Worm (Caenorhabditis elegans) whole organism, L4 larva: Measurements from ENCODE around the gene B0416.4.

Experiments
- D1046.2 ChIP-seq: fragments of 200-800 bp; sonication (Bioruptor generic); IDR thresholded peaks from 2 replicates; pipeline ENCODE4 v1.3.6; 2022; ENCODE audit warnings: missing genetic modification characterization, missing compliant biosample characterization
- F10B5.3 ChIP-seq: sonication (generic microtip); optimal IDR thresholded peaks from 2 replicates; lab custom pipeline; 2016; ENCODE audit warnings: mild to moderate bottlenecking, missing genetic modification characterization, missing compliant biosample characterization
- F44E2.7 ChIP-seq: fragments of 200-800 bp; sonication (Bioruptor generic); IDR thresholded peaks from 2 replicates; pipeline ENCODE4 v2.1.2; 2022; ENCODE audit warnings: missing genetic modification characterization, missing compliant biosample characterization
- F49E8.2 ChIP-seq: sonication (generic microtip); optimal IDR thresholded peaks from 2 replicates; lab custom pipeline; 2016; ENCODE audit warnings: missing compliant biosample characterization, mild to moderate bottlenecking, missing genetic modification characterization, borderline replicate concordance
- T26A8.4 ChIP-seq: fragments of 200-800 bp; sonication (Bioruptor generic); IDR thresholded peaks from 2 replicates; pipeline ENCODE4 v1.3.6; 2022; ENCODE audit warnings: missing genetic modification characterization, missing compliant biosample characterization
- Y75B8A.6 ChIP-seq: fragments of 200-800 bp; sonication (Bioruptor generic); IDR thresholded peaks from 2 replicates; pipeline ENCODE4 v1.3.6; 2022; ENCODE audit warnings: missing genetic modification reagents, missing genetic modification characterization, missing compliant biosample characterization
- ZK337.2 ChIP-seq: fragments of 200-800 bp; sonication (Bioruptor generic); IDR thresholded peaks from 2 replicates; pipeline ENCODE4 v1.3.6; 2022; ENCODE audit warnings: missing genetic modification reagents, missing genetic modification characterization, missing compliant biosample characterization
- aha-1 ChIP-seq: fragments of 150-350 bp; peaks from one replicate; lab custom pipeline; 2014; ENCODE audit warnings: missing biosample characterization, missing genetic modification characterization
- attf-4 ChIP-seq: sonication (generic microtip); optimal IDR thresholded peaks from 3 replicates; lab custom pipeline; 2017; ENCODE audit warnings: missing biosample characterization, missing genetic modification characterization
- ceh-20 ChIP-seq: fragments of 200-800 bp; sonication (Bioruptor generic); IDR thresholded peaks from 2 replicates; pipeline ENCODE4 v1.3.6; 2022; ENCODE audit warnings: missing genetic modification reagents, missing genetic modification characterization, missing compliant biosample characterization
- ces-1 ChIP-seq: fragments of 150-350 bp; sonication (generic microtip); optimal IDR thresholded peaks from 4 replicates; lab custom pipeline; 2014; ENCODE audit warnings: missing biosample characterization, missing genetic modification reagents, missing genetic modification characterization
- cey-2 ChIP-seq: sonication (generic microtip); optimal IDR thresholded peaks from 3 replicates; lab custom pipeline; 2017; ENCODE audit warnings: missing genetic modification characterization, mild to moderate bottlenecking, missing compliant biosample characterization, antibody characterized with exemption, borderline replicate concordance; ENCODE audit not compliant: insufficient read depth
- daf-12 ChIP-seq: fragments of 150-350 bp; optimal IDR thresholded peaks from 2 replicates; lab custom pipeline; 2014; ENCODE audit warnings: missing biosample characterization, missing genetic modification reagents, missing genetic modification characterization
- daf-16 ChIP-seq, 3 experiments: sonication (generic microtip); optimal IDR thresholded peaks; 2 replicates each; lab custom pipeline; 2016 to 2017; ENCODE audit warnings: missing genetic modification characterization in 3 of 3, missing genetic modification reagents in 3 of 3, mild to moderate bottlenecking in 2 of 3, missing compliant biosample characterization in 2 of 3, missing biosample characterization in 1 of 3, moderate library complexity in 1 of 3
- daf-8 ChIP-seq: fragments of 200-800 bp; sonication (Bioruptor generic); IDR thresholded peaks from 2 replicates; pipeline ENCODE4 v1.3.6; 2022; ENCODE audit warnings: missing genetic modification characterization, missing compliant biosample characterization
- dmd-6 ChIP-seq: fragments of 200-800 bp; sonication (Bioruptor generic); IDR thresholded peaks from 2 replicates; pipeline ENCODE4 v1.3.6; 2022; ENCODE audit warnings: missing genetic modification reagents, missing genetic modification characterization, missing compliant biosample characterization
- dmd-8 ChIP-seq: fragments of 200-800 bp; sonication (Bioruptor generic); IDR thresholded peaks from 2 replicates; pipeline ENCODE4 v1.3.6; 2022; ENCODE audit warnings: missing genetic modification characterization, missing compliant biosample characterization
- dmd-9 ChIP-seq: fragments of 200-800 bp; sonication (Bioruptor generic); IDR thresholded peaks from 2 replicates; pipeline ENCODE4 v1.3.6; 2022; ENCODE audit warnings: missing genetic modification reagents, missing genetic modification characterization, missing compliant biosample characterization
- dve-1 ChIP-seq: sonication (generic microtip); optimal IDR thresholded peaks from 2 replicates; lab custom pipeline; 2017; ENCODE audit warnings: antibody characterized with exemption, mild to moderate bottlenecking, missing genetic modification characterization, missing compliant biosample characterization; ENCODE audit not compliant: insufficient read depth
- egl-27 ChIP-seq: sonication (generic microtip); optimal IDR thresholded peaks from 3 replicates; lab custom pipeline; 2017; ENCODE audit warnings: missing biosample characterization, missing genetic modification reagents, missing genetic modification characterization
- egl-43 ChIP-seq: fragments of 200-800 bp; sonication (Bioruptor generic); IDR thresholded peaks from 2 replicates; pipeline ENCODE4 v1.3.6; 2022; ENCODE audit warnings: missing genetic modification reagents, missing genetic modification characterization, missing compliant biosample characterization
- fkh-10 ChIP-seq: fragments of 150-350 bp; optimal IDR thresholded peaks from 2 replicates; lab custom pipeline; 2014; ENCODE audit warnings: missing biosample characterization, missing genetic modification reagents, missing genetic modification characterization
- fos-1 ChIP-seq: fragments of 150-350 bp; optimal IDR thresholded peaks from 2 replicates; lab custom pipeline; 2014; ENCODE audit warnings: missing biosample characterization, missing genetic modification characterization
- lin-1 ChIP-seq: fragments of 200-800 bp; sonication (Bioruptor generic); IDR thresholded peaks from 2 replicates; pipeline ENCODE4 v1.3.6; 2022; ENCODE audit warnings: missing genetic modification reagents, missing genetic modification characterization, missing compliant biosample characterization
- lin-13 ChIP-seq: fragments of 150-350 bp; optimal IDR thresholded peaks from 2 replicates; lab custom pipeline; 2014; ENCODE audit warnings: missing biosample characterization, missing genetic modification reagents, missing genetic modification characterization
- lsy-2 ChIP-seq, 2 experiments: fragments of 150-350 bp in 1 of 2; sonication (generic microtip) in 1 of 2; optimal IDR thresholded peaks; 2 replicates each; lab custom pipeline; 2014 to 2017; ENCODE audit warnings: missing biosample characterization in 2 of 2, missing genetic modification characterization in 2 of 2
- madf-5 ChIP-seq, 2 experiments: fragments of 200-800 bp; sonication (Bioruptor generic); IDR thresholded peaks; 2 replicates each; pipeline ENCODE4 v1.3.6; 2022; ENCODE audit warnings: missing compliant biosample characterization in 2 of 2, missing genetic modification characterization in 2 of 2
- mdt-29 ChIP-seq: fragments of 200-800 bp; sonication (Bioruptor generic); IDR thresholded peaks from 2 replicates; pipeline ENCODE4 v1.3.6; 2022; ENCODE audit warnings: missing genetic modification reagents, missing genetic modification characterization, missing compliant biosample characterization
- mep-1 ChIP-seq: fragments of 150-350 bp; sonication (generic microtip); optimal IDR thresholded peaks from 3 replicates; lab custom pipeline; 2014; ENCODE audit warnings: missing biosample characterization, missing genetic modification characterization
- mes-2 ChIP-seq: sonication (generic microtip); optimal IDR thresholded peaks from 2 replicates; lab custom pipeline; 2016; ENCODE audit warnings: missing genotype, mild to moderate bottlenecking, missing genetic modification characterization, missing compliant biosample characterization; ENCODE audit not compliant: poor library complexity, severe bottlenecking
- nhr-11 ChIP-seq: fragments of 150-350 bp; optimal IDR thresholded peaks from 2 replicates; lab custom pipeline; 2014; ENCODE audit warnings: missing biosample characterization, missing genetic modification characterization
- nhr-237 ChIP-seq: sonication (generic microtip); optimal IDR thresholded peaks from 2 replicates; lab custom pipeline; 2017; ENCODE audit warnings: missing biosample characterization, missing genetic modification characterization
- nhr-25 ChIP-seq: sonication (generic microtip); optimal IDR thresholded peaks from 2 replicates; lab custom pipeline; 2017; ENCODE audit warnings: missing genetic modification characterization, mild to moderate bottlenecking, missing compliant biosample characterization, antibody characterized with exemption, moderate library complexity, borderline replicate concordance; ENCODE audit not compliant: insufficient read depth
- nhr-41 ChIP-seq: fragments of 200-800 bp; sonication (Bioruptor generic); IDR thresholded peaks from 2 replicates; pipeline ENCODE4 v1.3.6; 2022; ENCODE audit warnings: missing genetic modification reagents, missing genetic modification characterization, missing compliant biosample characterization
- nhr-42 ChIP-seq: fragments of 200-800 bp; sonication (Bioruptor generic); IDR thresholded peaks from 2 replicates; pipeline ENCODE4 v1.3.6; 2022; ENCODE audit warnings: missing genetic modification characterization, missing compliant biosample characterization
- nhr-77 ChIP-seq: fragments of 150-350 bp; optimal IDR thresholded peaks from 2 replicates; lab custom pipeline; 2014; ENCODE audit warnings: missing biosample characterization, missing genetic modification characterization
- pha-4 ChIP-seq, 2 experiments: fragments of 150-350 bp in 1 of 2; fragments of 200-800 bp in 1 of 2; sonication (Bioruptor generic) in 1 of 2; IDR thresholded peaks in 1 of 2; optimal IDR thresholded peaks in 1 of 2; 2 replicates each; pipeline versions ENCODE4 v1.3.6 to Lab custom; 2014 to 2022; ENCODE audit warnings: missing genetic modification characterization in 2 of 2, missing genetic modification reagents in 2 of 2, missing biosample characterization in 1 of 2, missing compliant biosample characterization in 1 of 2
- pqm-1 ChIP-seq: sonication (generic microtip); optimal IDR thresholded peaks from 2 replicates; lab custom pipeline; 2017; ENCODE audit warnings: missing biosample characterization, missing genetic modification characterization
- rbr-2 ChIP-seq: sonication (generic microtip); optimal IDR thresholded peaks from 2 replicates; lab custom pipeline; 2016; ENCODE audit warnings: missing genotype, missing genetic modification characterization, missing compliant biosample characterization
- skn-1 ChIP-seq: fragments of 150-350 bp; optimal IDR thresholded peaks from 2 replicates; lab custom pipeline; 2014; ENCODE audit warnings: missing biosample characterization, missing genetic modification characterization
- snpc-1.2 ChIP-seq: fragments of 200-800 bp; sonication (Bioruptor generic); IDR thresholded peaks from 2 replicates; pipeline ENCODE4 v1.3.6; 2022; ENCODE audit warnings: missing genetic modification reagents, missing genetic modification characterization, missing compliant biosample characterization
- spr-3 ChIP-seq: fragments of 200-800 bp; sonication (Bioruptor generic); optimal IDR thresholded peaks from 2 replicates; lab custom pipeline; 2018; ENCODE audit warnings: mild to moderate bottlenecking, missing genetic modification characterization, missing compliant biosample characterization
- unc-62 ChIP-seq, 3 experiments: fragments of 150-350 bp in 1 of 3; sonication (generic microtip); optimal IDR thresholded peaks in 2 of 3; peaks in 1 of 3; 1 replicate in 1 of 3; 2 replicates in 2 of 3; lab custom pipeline; 2014 to 2017; ENCODE audit warnings: missing biosample characterization in 3 of 3, missing genetic modification characterization in 3 of 3, missing genetic modification reagents in 3 of 3, missing genotype in 1 of 3
- vab-7 ChIP-seq: fragments of 200-800 bp; sonication (Bioruptor generic); IDR thresholded peaks from 2 replicates; pipeline ENCODE4 v1.3.6; 2022; ENCODE audit warnings: missing genetic modification reagents, missing genetic modification characterization, missing compliant biosample characterization
- zag-1 ChIP-seq: fragments of 150-350 bp; optimal IDR thresholded peaks from 2 replicates; lab custom pipeline; 2014; ENCODE audit warnings: missing biosample characterization, missing genetic modification characterization
- zfp-2 ChIP-seq: sonication (generic microtip); optimal IDR thresholded peaks from 2 replicates; lab custom pipeline; 2016; ENCODE audit warnings: mild to moderate bottlenecking, missing genetic modification characterization, missing compliant biosample characterization
- zfp-3 ChIP-seq: fragments of 200-800 bp; sonication (Bioruptor generic); conservative IDR thresholded peaks from 2 replicates; pipeline ENCODE4 v1.3.6; 2022; ENCODE audit warnings: missing genetic modification reagents, missing genetic modification characterization, missing compliant biosample characterization
- zip-11 ChIP-seq: fragments of 200-800 bp; sonication (Bioruptor generic); IDR thresholded peaks from 2 replicates; pipeline ENCODE4 v1.3.6; 2022; ENCODE audit warnings: missing genetic modification characterization, missing compliant biosample characterization
- zip-2 ChIP-seq: fragments of 150-350 bp; optimal IDR thresholded peaks from 2 replicates; lab custom pipeline; 2014; ENCODE audit warnings: missing biosample characterization, missing genetic modification characterization
- ztf-7 ChIP-seq: fragments of 150-350 bp; optimal IDR thresholded peaks from 2 replicates; lab custom pipeline; 2014; ENCODE audit warnings: missing biosample characterization, missing genetic modification characterization

The B0416.4 gene

ce11 chrX:9271886-9272285, 6.9 kb upstream of the B0416.4 start (continued):
- TF ChIP-seq attf-4 (tag; lab: Kevin White, UChicago) (no peak), nhr-11 (tag; lab: Kevin White, UChicago) (no peak), F49E8.2 (tag; lab: Kevin White, UChicago) (no peak), zfp-2 (no peak), dmd-9 (GFP tag; lab: Robert Waterston, UW) (no peak), Y75B8A.6 (GFP tag; lab: Robert Waterston, UW) (no peak), zip-11 (GFP tag; lab: Robert Waterston, UW) (no peak), skn-1 (tag; lab: Kevin White, UChicago) (no peak), ZK337.2 (GFP tag; lab: Robert Waterston, UW) (no peak), unc-62 (GFP tag; optimal IDR thresholded peaks at IDR 0.05 in 1 of 2; lab: Kevin White, UChicago) (peak in 1 of 2 experiments; percentile 43), unc-62 (tag; optimal IDR thresholded peaks at IDR 0.05; lab: Kevin White, UChicago) (no peak), zag-1 (tag; lab: Kevin White, UChicago) (no peak), fos-1 (tag; lab: Kevin White, UChicago) (no peak), F44E2.7 (GFP tag; lab: Robert Waterston, UW) (no peak), fkh-10 (GFP tag; lab: Kevin White, UChicago) (no peak), ces-1 (no peak), T26A8.4 (GFP tag; lab: Robert Waterston, UW) (no peak), nhr-237 (tag; lab: Kevin White, UChicago) (no peak), ztf-7 (tag; lab: Kevin White, UChicago) (no peak), madf-5 (GFP tag; IDR thresholded peaks at IDR 0.05; lab: Robert Waterston, UW) (no peak), egl-27 (no peak), lsy-2 (tag; optimal IDR thresholded peaks at IDR 0.05; lab: Kevin White, UChicago) (no peak), lin-1 (GFP tag; lab: Robert Waterston, UW) (no peak), snpc-1.2 (GFP tag; lab: Robert Waterston, UW) (no peak), zfp-3 (GFP tag; lab: Robert Waterston, UW) (no peak), mes-2 (tag; lab: Kevin White, UChicago) (no peak), nhr-42 (no peak), dmd-8 (GFP tag; lab: Robert Waterston, UW) (no peak), nhr-25 (no peak), nhr-77 (tag; lab: Kevin White, UChicago) (peak; percentile 25), lin-13 (GFP tag; lab: Kevin White, UChicago) (peak; percentile 18), mdt-29 (GFP tag; lab: Robert Waterston, UW) (no peak), rbr-2 (tag; lab: Kevin White, UChicago) (no peak), daf-8 (GFP tag; lab: Robert Waterston, UW) (no peak), pha-4 (GFP tag; IDR thresholded peaks at IDR 0.05; lab: Robert Waterston, UW) (0 out of 2 replicates have a peak, but pooled peaks have one; percentile 35), pha-4 (tag; optimal IDR thresholded peaks at IDR 0.05; lab: Kevin White, UChicago) (no peak), aha-1 (peak; percentile 94), mep-1 (tag; lab: Kevin White, UChicago) (no peak), nhr-41 (GFP tag; lab: Robert Waterston, UW) (peak; percentile 52; the same call in 1 of the 2 replicates), cey-2 (tag; lab: Kevin White, UChicago) (no peak), daf-16 (GFP tag; optimal IDR thresholded peaks at IDR 0.05; lab: Kevin White, UChicago) (no peak), daf-16 (tag; optimal IDR thresholded peaks at IDR 0.05; lab: Kevin White, UChicago) (no peak), pqm-1 (peak; percentile 80), dve-1 (peak; percentile 87), dmd-6 (GFP tag; lab: Robert Waterston, UW) (peak; percentile 82), egl-43 (GFP tag; lab: Robert Waterston, UW) (no peak), zip-2 (tag; lab: Kevin White, UChicago) (no peak), ceh-20 (GFP tag; lab: Robert Waterston, UW) (no peak), D1046.2 (GFP tag; lab: Robert Waterston, UW) (no peak), daf-12 (tag; lab: Kevin White, UChicago) (no peak), F10B5.3 (no peak), vab-7 (GFP tag; lab: Robert Waterston, UW) (no peak), spr-3 (no peak)
